Worm (Caenorhabditis elegans) whole organism, midembryonic: ENCODE data around the gene B0228.1.

Experiments used
- T22C8.4 ChIP-seq: fragments of 200-800 bp; sonication (Bioruptor generic); IDR thresholded peaks from 2 replicates; pipeline ENCODE4 v1.3.6; 2022; ENCODE audit warnings: missing genetic modification characterization, missing compliant biosample characterization
- cog-1 ChIP-seq: sonication (generic microtip); optimal IDR thresholded peaks from 2 replicates; lab custom pipeline; 2016; ENCODE audit warnings: missing genetic modification characterization, missing compliant biosample characterization
- flt-1 ChIP-seq: fragments of 200-800 bp; sonication (Bioruptor generic); IDR thresholded peaks from 2 replicates; pipeline ENCODE4 v1.3.6; 2022; ENCODE audit warnings: missing genetic modification characterization, missing compliant biosample characterization
- med-1 ChIP-seq: sonication (generic microtip); optimal IDR thresholded peaks from 2 replicates; lab custom pipeline; 2017; ENCODE audit warnings: missing genetic modification characterization, mild to moderate bottlenecking, missing compliant biosample characterization, antibody characterized with exemption, missing genetic modification reagents; ENCODE audit not compliant: insufficient read depth
- ref-1 ChIP-seq: fragments of 200-800 bp; sonication (Bioruptor generic); conservative IDR thresholded peaks from 2 replicates; pipeline ENCODE4 v1.3.6; 2022; ENCODE audit warnings: missing genetic modification reagents, missing genetic modification characterization, missing compliant biosample characterization
- tab-1 ChIP-seq: fragments of 200-800 bp; sonication (Bioruptor generic); IDR thresholded peaks from 2 replicates; pipeline ENCODE4 v1.3.6; 2022; ENCODE audit warnings: missing genetic modification characterization, missing compliant biosample characterization
- ztf-23 ChIP-seq: fragments of 200-800 bp; sonication (Bioruptor generic); IDR thresholded peaks from 2 replicates; pipeline ENCODE4 v1.3.6; 2022; ENCODE audit warnings: missing genetic modification reagents, missing genetic modification characterization, missing compliant biosample characterization
- ztf-29 ChIP-seq: fragments of 200-800 bp; sonication (Bioruptor generic); IDR thresholded peaks from 2 replicates; pipeline ENCODE4 v1.3.6; 2022; ENCODE audit warnings: missing genetic modification reagents, missing genetic modification characterization, missing compliant biosample characterization

DNA sequence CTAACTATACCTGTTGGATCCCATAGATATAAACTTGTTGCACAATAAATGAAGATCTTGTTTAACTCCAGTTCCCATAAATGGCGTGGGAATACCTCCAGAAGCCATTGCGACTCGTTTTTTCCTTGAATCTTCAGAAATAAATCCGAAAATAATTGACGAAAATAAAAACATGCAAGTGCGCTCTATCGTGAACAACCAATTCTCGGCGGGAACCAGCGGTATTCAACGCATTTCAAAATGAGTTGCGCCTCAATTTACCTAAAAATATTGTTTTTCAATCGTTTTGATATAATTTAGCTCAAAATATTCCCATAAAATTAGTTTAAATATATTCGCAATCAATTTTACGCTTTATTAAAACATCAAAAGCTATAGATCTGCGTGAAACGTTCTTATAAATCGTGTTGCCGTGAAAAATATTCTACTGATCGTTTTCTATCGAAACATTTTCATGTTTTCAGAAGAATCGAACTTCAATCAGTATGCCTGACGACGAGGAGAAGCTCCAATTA lies 26.0 kb downstream of the B0228.1 start, which contains the start of the genes snpc-1.1 and spdl-1:
- no peak for TF ChIP-seq flt-1 (GFP tag; lab: Robert Waterston, UW)
- TF ChIP-seq ztf-23, result no peak
- no peak for TF ChIP-seq T22C8.4
- TF ChIP-seq ztf-29 (GFP tag; lab: Robert Waterston, UW), result no peak
- no peak for TF ChIP-seq tab-1
- no peak for TF ChIP-seq cog-1 (tag; lab: Kevin White, UChicago)
- TF ChIP-seq ref-1 (GFP tag; lab: Robert Waterston, UW), result no peak
- TF ChIP-seq med-1 (GFP tag; lab: Kevin White, UChicago), result no peak
